Fruit fly (Drosophila melanogaster) whole organism, embryonic: Measurements from ENCODE around the gene CG43221.
A peak's percentile ranks its signal among the peaks of the same experiment; 100 is the strongest.

Source experiments
- Antp ChIP-seq: fragments of 200-800 bp; sonication (Bioruptor generic); optimal IDR thresholded peaks from 3 replicates; lab custom pipeline; 2016; ENCODE audit warnings: missing biosample characterization, missing genetic modification characterization
- CG10274 ChIP-seq: fragments of 200-800 bp; sonication (Bioruptor generic); optimal IDR thresholded peaks from 3 replicates; lab custom pipeline; 2017; ENCODE audit warnings: missing biosample characterization, mild to moderate bottlenecking, missing genetic modification characterization
- CG10462 ChIP-seq: fragments of 200-800 bp; sonication (Bioruptor generic); optimal IDR thresholded peaks from 2 replicates; lab custom pipeline; 2016; ENCODE audit warnings: missing biosample characterization, missing genetic modification characterization
- CG10565 ChIP-seq: fragments of 200-800 bp; sonication (Bioruptor generic); optimal IDR thresholded peaks from 3 replicates; lab custom pipeline; 2016; ENCODE audit warnings: missing biosample characterization, mild to moderate bottlenecking, missing genetic modification characterization
- CG10654 ChIP-seq: fragments of 200-800 bp; sonication (Bioruptor generic); optimal IDR thresholded peaks from 2 replicates; lab custom pipeline; 2016; ENCODE audit warnings: missing biosample characterization, missing genetic modification characterization
- CG11247 ChIP-seq: fragments of 200-800 bp; sonication (Bioruptor generic); IDR thresholded peaks from 2 replicates; pipeline ENCODE4 v1.3.6; 2022; ENCODE audit warnings: missing biosample characterization, missing genetic modification characterization
- CG12659 ChIP-seq: fragments of 200-800 bp; sonication (Bioruptor generic); optimal IDR thresholded peaks from 3 replicates; lab custom pipeline; 2017; ENCODE audit warnings: mild to moderate bottlenecking, missing biosample characterization, missing genetic modification reagents, missing genetic modification characterization
- CG13624 ChIP-seq: fragments of 200-800 bp; sonication (Bioruptor generic); optimal IDR thresholded peaks from 2 replicates; lab custom pipeline; 2016; ENCODE audit warnings: missing biosample characterization, missing genetic modification characterization
- CG14014 ChIP-seq: fragments of 200-800 bp; sonication (Bioruptor generic); IDR thresholded peaks from 2 replicates; pipeline ENCODE4 v1.3.6; 2022; ENCODE audit warnings: missing biosample characterization, missing genetic modification characterization
- CG15479 ChIP-seq: fragments of 200-800 bp; sonication (Bioruptor generic); optimal IDR thresholded peaks from 3 replicates; lab custom pipeline; 2019; ENCODE audit warnings: missing biosample characterization, mild to moderate bottlenecking, missing genetic modification characterization, moderate library complexity
- CG1602 ChIP-seq: fragments of 200-800 bp; sonication (Bioruptor generic); optimal IDR thresholded peaks from 3 replicates; lab custom pipeline; 2016; ENCODE audit warnings: missing biosample characterization, missing genetic modification characterization
- CG2875 ChIP-seq: fragments of 200-800 bp; sonication (Bioruptor generic); optimal IDR thresholded peaks from 2 replicates; lab custom pipeline; 2017; ENCODE audit warnings: missing biosample characterization, mild to moderate bottlenecking, missing genetic modification characterization, missing genetic modification reagents
- CG32532 ChIP-seq: fragments of 200-800 bp; sonication (Bioruptor generic); IDR thresholded peaks from 2 replicates; pipeline ENCODE4 v1.3.6; 2022; ENCODE audit warnings: missing biosample characterization, missing genetic modification characterization
- CG33557 ChIP-seq: fragments of 200-800 bp; sonication (Bioruptor generic); optimal IDR thresholded peaks from 2 replicates; lab custom pipeline; 2019; ENCODE audit warnings: missing biosample characterization, mild to moderate bottlenecking, missing genetic modification characterization, moderate library complexity
- CG34224 ChIP-seq: fragments of 200-800 bp; sonication (Bioruptor generic); IDR thresholded peaks from 3 replicates; pipeline ENCODE4 v1.3.6; 2022; ENCODE audit warnings: missing biosample characterization, missing genetic modification characterization; ENCODE audit not compliant: partially characterized antibody
- CG34376 ChIP-seq: fragments of 200-800 bp; sonication (Bioruptor generic); optimal IDR thresholded peaks from 2 replicates; lab custom pipeline; 2018; ENCODE audit warnings: missing biosample characterization, mild to moderate bottlenecking, missing genetic modification characterization
- CG3847 ChIP-seq: fragments of 200-800 bp; sonication (Bioruptor generic); IDR thresholded peaks from 2 replicates; pipeline ENCODE4 v1.3.6; 2022; ENCODE audit warnings: missing biosample characterization, missing genetic modification characterization
- CG42726 ChIP-seq: fragments of 200-800 bp; sonication (Bioruptor generic); IDR thresholded peaks from 2 replicates; pipeline ENCODE4 v1.3.6; 2022; ENCODE audit warnings: missing biosample characterization, missing genetic modification characterization; ENCODE audit not compliant: partially characterized antibody
- CG4707 ChIP-seq: fragments of 200-800 bp; sonication (Bioruptor generic); optimal IDR thresholded peaks from 2 replicates; lab custom pipeline; 2018; ENCODE audit warnings: missing biosample characterization, mild to moderate bottlenecking, missing genetic modification characterization, moderate library complexity
- CG4730 ChIP-seq: fragments of 200-800 bp; sonication (Bioruptor generic); IDR thresholded peaks from 2 replicates; pipeline ENCODE4 v1.3.6; 2022; ENCODE audit warnings: missing biosample characterization, missing genetic modification characterization
- CG5245 ChIP-seq: fragments of 200-800 bp; sonication (Bioruptor generic); optimal IDR thresholded peaks from 3 replicates; lab custom pipeline; 2016; ENCODE audit warnings: missing biosample characterization, missing genetic modification characterization
- CG7372 ChIP-seq: fragments of 200-800 bp; sonication (Bioruptor generic); IDR thresholded peaks from 2 replicates; pipeline ENCODE4 v1.3.6; 2022; ENCODE audit warnings: missing biosample characterization, missing genetic modification characterization
- CG7745 ChIP-seq: fragments of 200-800 bp; sonication (Bioruptor generic); optimal IDR thresholded peaks from 2 replicates; lab custom pipeline; 2018; ENCODE audit warnings: missing biosample characterization, mild to moderate bottlenecking, missing genetic modification characterization, moderate library complexity
- CG7839 ChIP-seq: fragments of 200-800 bp; sonication (Bioruptor generic); optimal IDR thresholded peaks from 3 replicates; lab custom pipeline; 2018; ENCODE audit warnings: missing biosample characterization, mild to moderate bottlenecking, missing genetic modification characterization, moderate library complexity
- CG7987 ChIP-seq: fragments of 200-800 bp; sonication (Bioruptor generic); optimal IDR thresholded peaks from 2 replicates; lab custom pipeline; 2018; ENCODE audit warnings: missing biosample characterization, mild to moderate bottlenecking, missing genetic modification characterization, moderate library complexity
- CG8478 ChIP-seq: fragments of >200 bp; optimal IDR thresholded peaks from 2 replicates; lab custom pipeline; 2018
- CG8765 ChIP-seq: fragments of 200-800 bp; sonication (Bioruptor generic); IDR thresholded peaks from 2 replicates; pipeline ENCODE4 v1.3.6; 2022; ENCODE audit warnings: missing biosample characterization, missing genetic modification characterization
- Dbx ChIP-seq: fragments of 200-800 bp; sonication (Bioruptor generic); IDR thresholded peaks from 3 replicates; pipeline ENCODE4 v1.3.6; 2022; ENCODE audit warnings: missing biosample characterization, missing genetic modification characterization
- Drgx ChIP-seq: fragments of 200-800 bp; sonication (Bioruptor generic); IDR thresholded peaks from 2 replicates; pipeline ENCODE4 v1.3.6; 2022; ENCODE audit warnings: missing biosample characterization, missing genetic modification characterization
- Eip74EF ChIP-seq, 2 experiments: fragments of 200-800 bp in 1 of 2; fragments of >200 bp in 1 of 2; sonication (Bioruptor generic) in 1 of 2; optimal IDR thresholded peaks; 2 replicates each; lab custom pipeline; 2017 to 2019; ENCODE audit warnings: missing biosample characterization in 2 of 2, missing genetic modification characterization in 2 of 2, mild to moderate bottlenecking in 1 of 2, moderate library complexity in 1 of 2
- HLH3B ChIP-seq: fragments of 200-800 bp; sonication (Bioruptor generic); IDR thresholded peaks from 2 replicates; pipeline ENCODE4 v1.3.6; 2022; ENCODE audit warnings: missing biosample characterization, missing genetic modification characterization
- Hr78 ChIP-seq, 2 experiments: fragments of 200-800 bp in 1 of 2; fragments of >200 bp in 1 of 2; sonication (Bioruptor generic) in 1 of 2; optimal IDR thresholded peaks; 2 replicates each; lab custom pipeline; 2017 to 2019; ENCODE audit warnings: missing biosample characterization in 2 of 2, missing genetic modification characterization in 2 of 2, mild to moderate bottlenecking in 1 of 2, moderate library complexity in 1 of 2
- Meics ChIP-seq: fragments of 200-800 bp; sonication (Bioruptor generic); optimal IDR thresholded peaks from 2 replicates; lab custom pipeline; 2017; ENCODE audit warnings: missing biosample characterization, mild to moderate bottlenecking, missing genetic modification characterization
- Nf-YB ChIP-seq: fragments of 200-800 bp; sonication (Bioruptor generic); optimal IDR thresholded peaks from 3 replicates; lab custom pipeline; 2019; ENCODE audit warnings: missing biosample characterization, mild to moderate bottlenecking, missing genetic modification characterization, moderate library complexity
- Xbp1 ChIP-seq: fragments of 200-800 bp; sonication (Bioruptor generic); optimal IDR thresholded peaks from 3 replicates; lab custom pipeline; 2016; ENCODE audit warnings: missing biosample characterization, mild to moderate bottlenecking, missing genetic modification characterization
- abd-A ChIP-seq: fragments of 200-800 bp; sonication (Bioruptor generic); optimal IDR thresholded peaks from 3 replicates; lab custom pipeline; 2019; ENCODE audit warnings: missing biosample characterization, mild to moderate bottlenecking, missing genetic modification characterization, moderate library complexity
- ase ChIP-seq: fragments of 200-800 bp; sonication (Bioruptor generic); IDR thresholded peaks from 3 replicates; pipeline ENCODE4 v1.3.6; 2022; ENCODE audit warnings: missing biosample characterization, missing genetic modification characterization
- bcd ChIP-seq: fragments of 200-800 bp; sonication (Bioruptor generic); optimal IDR thresholded peaks from 2 replicates; lab custom pipeline; 2017; ENCODE audit warnings: missing biosample characterization, mild to moderate bottlenecking, missing genetic modification characterization
- bigmax ChIP-seq: fragments of 200-800 bp; sonication (Bioruptor generic); optimal IDR thresholded peaks from 2 replicates; lab custom pipeline; 2018; ENCODE audit warnings: missing biosample characterization, mild to moderate bottlenecking, missing genetic modification characterization
- chif ChIP-seq, 2 experiments: fragments of 200-800 bp; sonication (Bioruptor generic); optimal IDR thresholded peaks; 3 replicates each; lab custom pipeline; 2016; ENCODE audit warnings: missing biosample characterization in 2 of 2, missing genetic modification characterization in 2 of 2
- chn ChIP-seq: fragments of 200-800 bp; sonication (Bioruptor generic); optimal IDR thresholded peaks from 2 replicates; lab custom pipeline; 2016; ENCODE audit warnings: missing biosample characterization, missing genetic modification characterization
- ems ChIP-seq: fragments of 200-800 bp; sonication (Bioruptor generic); optimal IDR thresholded peaks from 3 replicates; lab custom pipeline; 2016; ENCODE audit warnings: missing biosample characterization, missing genetic modification characterization
- fd102C ChIP-seq: fragments of 200-800 bp; sonication (Bioruptor generic); optimal IDR thresholded peaks from 2 replicates; lab custom pipeline; 2018; ENCODE audit warnings: missing biosample characterization, mild to moderate bottlenecking, missing genetic modification characterization, moderate library complexity
- gsb-n ChIP-seq: fragments of 200-800 bp; sonication (Bioruptor generic); optimal IDR thresholded peaks from 3 replicates; lab custom pipeline; 2018; ENCODE audit warnings: missing biosample characterization, mild to moderate bottlenecking, missing genetic modification characterization
- knrl ChIP-seq: fragments of 200-800 bp; sonication (Bioruptor generic); IDR thresholded peaks from 3 replicates; pipeline ENCODE4 v1.3.6; 2022; ENCODE audit warnings: missing biosample characterization, missing genetic modification characterization; ENCODE audit not compliant: partially characterized antibody
- nerfin-1 ChIP-seq: fragments of 200-800 bp; sonication (Bioruptor generic); optimal IDR thresholded peaks from 3 replicates; lab custom pipeline; 2019; ENCODE audit warnings: missing biosample characterization, mild to moderate bottlenecking, missing genetic modification characterization, moderate library complexity
- sima ChIP-seq: fragments of 200-800 bp; sonication (Bioruptor generic); optimal IDR thresholded peaks from 2 replicates; lab custom pipeline; 2016; ENCODE audit warnings: missing biosample characterization, missing genetic modification characterization
- tio ChIP-seq: fragments of 200-800 bp; sonication (Bioruptor generic); optimal IDR thresholded peaks from 2 replicates; lab custom pipeline; 2017; ENCODE audit warnings: missing biosample characterization, missing genetic modification characterization, inconsistent platforms
- twi ChIP-seq: fragments of 200-800 bp; optimal IDR thresholded peaks from 2 replicates; lab custom pipeline; 2019; ENCODE audit warnings: missing biosample characterization, mild to moderate bottlenecking, missing genetic modification characterization, moderate library complexity

CG43221 gene

DNA sequence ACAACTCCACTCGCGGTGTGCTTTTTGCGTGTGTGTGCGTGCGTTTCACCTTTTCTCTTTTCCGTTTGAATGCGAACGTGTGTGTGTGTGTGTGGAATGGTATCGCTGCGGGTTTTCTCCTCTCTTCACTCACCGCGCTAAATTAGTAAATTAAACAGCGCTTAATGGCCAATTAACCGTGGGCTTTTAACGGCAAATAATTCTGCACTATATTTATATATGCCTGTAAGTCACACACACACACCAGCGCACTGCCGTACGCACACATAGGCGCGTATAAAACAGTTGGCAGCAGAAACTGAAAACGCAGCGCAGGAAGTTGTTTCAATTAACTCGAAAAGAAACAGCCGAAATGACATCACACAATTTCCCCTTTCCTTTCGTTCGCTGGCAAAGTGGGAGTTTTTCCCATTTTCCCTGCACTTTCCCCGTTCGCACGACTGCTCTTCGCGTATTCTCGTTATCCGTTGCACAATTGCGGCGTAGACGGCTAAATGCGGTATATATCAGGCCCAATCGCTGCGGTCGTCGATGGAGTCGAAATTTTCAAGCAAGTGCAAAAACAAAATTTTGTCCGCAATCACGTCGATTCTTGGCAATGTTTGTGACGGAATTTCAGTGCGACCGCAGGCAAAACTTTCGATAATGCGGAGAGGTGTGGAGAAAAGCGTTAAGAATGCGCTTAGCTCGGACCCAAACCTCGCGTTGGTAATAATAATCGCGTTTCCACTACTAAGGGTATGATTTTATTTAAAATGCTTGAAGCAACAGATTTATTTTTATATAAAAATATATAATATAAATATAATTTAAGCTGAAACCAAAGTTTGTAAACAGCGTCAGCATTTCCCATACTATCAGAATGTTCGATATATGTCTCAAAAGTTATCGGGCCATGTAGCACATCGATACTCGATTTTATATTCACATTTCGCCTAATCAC lies 12.7 kb upstream of the CG43221 start, which contains the start of gene BicD (continued):
- TF ChIP-seq Hr78 (GFP tag; optimal IDR thresholded peaks at IDR 0.05; lab: Kevin White, UChicago), result no peak
- peak; percentile 73 for TF ChIP-seq knrl
- TF ChIP-seq Meics (GFP tag; lab: Kevin White, UChicago), result no peak
- TF ChIP-seq CG34376 (GFP tag; lab: Kevin White, UChicago), result peak; percentile 28
- TF ChIP-seq CG10462 (GFP tag; lab: Kevin White, UChicago), result no peak
- TF ChIP-seq CG15479 (GFP tag; lab: Kevin White, UChicago), result no peak
- TF ChIP-seq CG4730 (GFP tag; lab: Robert Waterston, UW), result no peak
- no peak for TF ChIP-seq CG10654 (GFP tag; lab: Kevin White, UChicago)
- no peak for TF ChIP-seq CG1602 (GFP tag; lab: Kevin White, UChicago)
- no peak for TF ChIP-seq CG14014 (GFP tag; lab: Robert Waterston, UW)
- no peak for TF ChIP-seq ems (GFP tag; lab: Kevin White, UChicago)
- peak; percentile 3 for TF ChIP-seq gsb-n
- no peak for TF ChIP-seq fd102C (GFP tag; lab: Kevin White, UChicago)
- TF ChIP-seq bigmax (GFP tag; lab: Kevin White, UChicago), result no peak
- no peak for TF ChIP-seq Drgx (GFP tag; lab: Robert Waterston, UW)
- no peak for TF ChIP-seq CG5245 (GFP tag; lab: Kevin White, UChicago)
- TF ChIP-seq Dbx (GFP tag; lab: Robert Waterston, UW), result no peak
- no peak for TF ChIP-seq CG8765 (GFP tag; lab: Robert Waterston, UW)
- no peak for TF ChIP-seq Eip74EF (GFP tag; optimal IDR thresholded peaks at IDR 0.05; lab: Kevin White, UChicago)
- no peak for TF ChIP-seq chn (GFP tag; lab: Kevin White, UChicago)
- TF ChIP-seq CG10274 (GFP tag; lab: Kevin White, UChicago), result no peak
- no peak for TF ChIP-seq CG11247
- TF ChIP-seq sima, result no peak
- no peak for TF ChIP-seq ase (GFP tag; lab: Robert Waterston, UW)
- no peak for TF ChIP-seq CG2875
- no peak for TF ChIP-seq bcd (GFP tag; lab: Kevin White, UChicago)
- no peak for TF ChIP-seq chif (GFP tag; optimal IDR thresholded peaks at IDR 0.05; lab: Kevin White, UChicago)
- no peak for TF ChIP-seq CG32532 (GFP tag; lab: Robert Waterston, UW)
- TF ChIP-seq CG4707 (GFP tag; lab: Kevin White, UChicago), result no peak
- no peak for TF ChIP-seq twi (tag; lab: Kevin White, UChicago)
- TF ChIP-seq Xbp1 (GFP tag; lab: Kevin White, UChicago), result no peak
- TF ChIP-seq CG7372 (GFP tag; lab: Robert Waterston, UW), result no peak
- peak; percentile 80 for TF ChIP-seq CG12659 (GFP tag; lab: Kevin White, UChicago)
- no peak for TF ChIP-seq HLH3B (GFP tag; lab: Robert Waterston, UW)
- TF ChIP-seq CG13624 (GFP tag; lab: Kevin White, UChicago), result no peak
- no peak for TF ChIP-seq CG7987 (GFP tag; lab: Kevin White, UChicago)
- no peak for TF ChIP-seq tio (GFP tag; lab: Kevin White, UChicago)
- no peak for TF ChIP-seq CG10565 (GFP tag; lab: Kevin White, UChicago)
- TF ChIP-seq CG34224, result peak; percentile 50; the same call in 1 of the 3 replicates
- TF ChIP-seq abd-A (tag; lab: Kevin White, UChicago), result no peak
- TF ChIP-seq CG7745 (tag; lab: Kevin White, UChicago), result peak; percentile 9
- TF ChIP-seq CG7839 (tag; lab: Kevin White, UChicago), result no peak
- no peak for TF ChIP-seq Antp (GFP tag; lab: Kevin White, UChicago)
- peak; percentile 35; the same call in 1 of the 2 replicates for TF ChIP-seq CG42726 (GFP tag; lab: Robert Waterston, UW)
- no peak for TF ChIP-seq Nf-YB (GFP tag; lab: Kevin White, UChicago)
- no peak for TF ChIP-seq CG3847 (GFP tag; lab: Robert Waterston, UW)
- peak; percentile 99 for TF ChIP-seq nerfin-1 (tag; lab: Kevin White, UChicago)
- no peak for TF ChIP-seq CG8478
- no peak for TF ChIP-seq CG33557 (GFP tag; lab: Kevin White, UChicago)
